Worm (Caenorhabditis elegans) whole organism, L2 larva: ENCODE results near the gene str-151.

Source experiments
- R02D3.7 ChIP-seq: fragments of 150-350 bp; optimal IDR thresholded peaks from 2 replicates; lab custom pipeline; 2014; ENCODE audit warnings: missing biosample characterization, missing genetic modification characterization
- aly-2 ChIP-seq: fragments of 150-350 bp; optimal IDR thresholded peaks from 2 replicates; lab custom pipeline; 2014; ENCODE audit warnings: missing biosample characterization, missing genetic modification characterization
- blmp-1 ChIP-seq: sonication (generic microtip); optimal IDR thresholded peaks from 2 replicates; lab custom pipeline; 2017; ENCODE audit warnings: missing genetic modification characterization, mild to moderate bottlenecking, missing compliant biosample characterization, antibody characterized with exemption, moderate library complexity; ENCODE audit not compliant: insufficient read depth
- ceh-82 ChIP-seq: fragments of 150-350 bp; optimal IDR thresholded peaks from 2 replicates; lab custom pipeline; 2014; ENCODE audit warnings: missing biosample characterization, missing genetic modification characterization
- dmd-4 ChIP-seq: sonication (generic microtip); optimal IDR thresholded peaks from 2 replicates; lab custom pipeline; 2017; ENCODE audit warnings: missing biosample characterization, missing genetic modification characterization
- egl-27 ChIP-seq: sonication (generic microtip); optimal IDR thresholded peaks from 3 replicates; lab custom pipeline; 2017; ENCODE audit warnings: missing biosample characterization, missing genetic modification reagents, missing genetic modification characterization
- lsy-2 ChIP-seq, 2 experiments: fragments of 150-350 bp in 1 of 2; sonication (generic microtip) in 1 of 2; optimal IDR thresholded peaks; 2 replicates each; lab custom pipeline; 2014 to 2017; ENCODE audit warnings: missing biosample characterization in 2 of 2, missing genetic modification characterization in 2 of 2
- mdl-1 ChIP-seq, 2 experiments: fragments of 150-350 bp in 1 of 2; sonication (generic microtip) in 1 of 2; optimal IDR thresholded peaks; 2 replicates each; lab custom pipeline; 2017; ENCODE audit warnings: missing biosample characterization in 2 of 2, missing genetic modification characterization in 2 of 2
- nhr-11 ChIP-seq: fragments of 150-350 bp; optimal IDR thresholded peaks from 2 replicates; lab custom pipeline; 2014; ENCODE audit warnings: missing biosample characterization, missing genetic modification characterization
- nhr-237 ChIP-seq: fragments of 150-350 bp; optimal IDR thresholded peaks from 2 replicates; lab custom pipeline; 2014; ENCODE audit warnings: missing biosample characterization, missing genetic modification characterization
- nhr-25 ChIP-seq: fragments of 150-350 bp; sonication (generic microtip); optimal IDR thresholded peaks from 3 replicates; lab custom pipeline; 2014; ENCODE audit warnings: missing biosample characterization, missing genetic modification characterization
- unc-62 ChIP-seq: fragments of 150-350 bp; optimal IDR thresholded peaks from 2 replicates; lab custom pipeline; 2014; ENCODE audit warnings: missing biosample characterization, missing genetic modification reagents, missing genetic modification characterization

DNA sequence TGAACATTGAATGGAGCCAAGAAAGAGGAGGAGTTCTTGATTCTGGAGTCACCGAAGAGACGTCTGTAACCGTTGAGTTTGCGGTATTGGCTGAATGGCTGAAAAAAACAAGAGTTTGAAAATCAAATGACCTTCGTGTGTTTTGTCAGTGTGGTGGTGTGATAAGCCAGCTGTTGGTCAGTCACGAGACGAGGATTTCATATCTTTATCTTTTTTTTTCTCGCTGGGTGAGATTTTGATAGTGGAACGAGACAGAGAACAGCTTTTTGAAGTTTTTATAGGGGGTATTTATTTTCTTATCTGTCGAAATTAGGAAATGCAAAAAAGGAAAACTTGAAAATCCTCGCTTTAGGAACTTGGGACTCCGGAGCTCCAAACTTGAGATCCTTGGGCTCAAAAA, 18.5 kb downstream of the str-151 start:
- TF ChIP-seq nhr-11 (tag; lab: Kevin White, UChicago) (no peak), lsy-2 (tag; optimal IDR thresholded peaks at IDR 0.05; lab: Kevin White, UChicago) (no peak), nhr-25 (tag; lab: Kevin White, UChicago) (no peak), nhr-237 (tag; lab: Kevin White, UChicago) (no peak), R02D3.7 (no peak), dmd-4 (tag; lab: Kevin White, UChicago) (no peak), egl-27 (tag; lab: Kevin White, UChicago) (no peak), aly-2 (tag; lab: Kevin White, UChicago) (no peak), unc-62 (GFP tag; lab: Kevin White, UChicago) (no peak), mdl-1 (tag; optimal IDR thresholded peaks at IDR 0.05; lab: Kevin White, UChicago) (no peak), blmp-1 (tag; lab: Kevin White, UChicago) (no peak), ceh-82 (tag; lab: Kevin White, UChicago) (no peak)
